Worm (Caenorhabditis elegans) whole organism, late embryonic: ENCODE data around the gene timp-1.

Experiments
- C08G9.2 ChIP-seq: sonication (generic microtip); optimal IDR thresholded peaks from 2 replicates; lab custom pipeline; 2016; ENCODE audit warnings: mild to moderate bottlenecking, missing genetic modification characterization, moderate library complexity, missing compliant biosample characterization
- K02D7.2 ChIP-seq: sonication (generic microtip); optimal IDR thresholded peaks from 2 replicates; lab custom pipeline; 2017; ENCODE audit warnings: mild to moderate bottlenecking, missing genetic modification characterization, missing compliant biosample characterization
- K09A11.1 ChIP-seq: sonication (generic microtip); optimal IDR thresholded peaks from 2 replicates; lab custom pipeline; 2017; ENCODE audit warnings: antibody characterized with exemption, mild to moderate bottlenecking, missing genetic modification characterization, missing compliant biosample characterization; ENCODE audit not compliant: insufficient read depth
- Y22D7AL.16 ChIP-seq: sonication (generic microtip); optimal IDR thresholded peaks from 2 replicates; lab custom pipeline; 2016; ENCODE audit warnings: missing genetic modification characterization, missing compliant biosample characterization
- ama-1 ChIP-seq: fragments of 150-350 bp; optimal IDR thresholded peaks from 2 replicates; lab custom pipeline; 2014
- ceh-14 ChIP-seq: sonication (generic microtip); optimal IDR thresholded peaks from 2 replicates; lab custom pipeline; 2016; ENCODE audit warnings: missing genotype, missing genetic modification characterization, missing compliant biosample characterization
- ceh-19 ChIP-seq: fragments of 200-800 bp; sonication (Bioruptor generic); optimal IDR thresholded peaks from 2 replicates; lab custom pipeline; 2018; ENCODE audit warnings: mild to moderate bottlenecking, missing genetic modification characterization, missing compliant biosample characterization
- ceh-2 ChIP-seq: sonication (generic microtip); optimal IDR thresholded peaks from 2 replicates; lab custom pipeline; 2016; ENCODE audit warnings: missing genotype, missing genetic modification characterization, missing compliant biosample characterization
- ceh-22 ChIP-seq: sonication (generic microtip); optimal IDR thresholded peaks from 2 replicates; lab custom pipeline; 2017; ENCODE audit warnings: missing biosample characterization, missing genetic modification characterization
- ceh-24 ChIP-seq: sonication (generic microtip); optimal IDR thresholded peaks from 2 replicates; lab custom pipeline; 2016; ENCODE audit warnings: mild to moderate bottlenecking, missing genetic modification characterization, missing compliant biosample characterization
- ceh-31 ChIP-seq: sonication (generic microtip); optimal IDR thresholded peaks from 2 replicates; lab custom pipeline; 2016; ENCODE audit warnings: missing genetic modification characterization, missing compliant biosample characterization
- ceh-6 ChIP-seq: fragments of 200-800 bp; sonication (Bioruptor generic); optimal IDR thresholded peaks from 2 replicates; lab custom pipeline; 2018; ENCODE audit warnings: mild to moderate bottlenecking, missing genetic modification characterization, missing compliant biosample characterization
- dmd-4 ChIP-seq: sonication (generic microtip); optimal IDR thresholded peaks from 2 replicates; lab custom pipeline; 2016; ENCODE audit warnings: borderline replicate concordance, missing genetic modification characterization, missing compliant biosample characterization
- elt-2 ChIP-seq: sonication (generic microtip); optimal IDR thresholded peaks from 2 replicates; lab custom pipeline; 2016; ENCODE audit warnings: missing genetic modification reagents, missing genetic modification characterization, missing compliant biosample characterization
- elt-4 ChIP-seq: sonication (generic microtip); optimal IDR thresholded peaks from 2 replicates; lab custom pipeline; 2016; ENCODE audit warnings: missing genetic modification characterization, missing compliant biosample characterization
- eyg-1 ChIP-seq: sonication (generic microtip); optimal IDR thresholded peaks from 2 replicates; lab custom pipeline; 2016; ENCODE audit warnings: missing genotype, missing genetic modification characterization, missing compliant biosample characterization
- fkh-10 ChIP-seq: fragments of 150-350 bp; optimal IDR thresholded peaks from 2 replicates; lab custom pipeline; 2014; ENCODE audit warnings: missing biosample characterization, missing genetic modification reagents, missing genetic modification characterization
- fkh-6 ChIP-seq: sonication (generic microtip); optimal IDR thresholded peaks from 2 replicates; lab custom pipeline; 2016; ENCODE audit warnings: missing genetic modification characterization, missing compliant biosample characterization
- gmeb-2 ChIP-seq: sonication (generic microtip); optimal IDR thresholded peaks from 2 replicates; lab custom pipeline; 2016; ENCODE audit warnings: missing genetic modification characterization, inconsistent platforms, missing compliant biosample characterization
- hlh-15 ChIP-seq: sonication (generic microtip); optimal IDR thresholded peaks from 2 replicates; lab custom pipeline; 2016; ENCODE audit warnings: missing genetic modification characterization, missing compliant biosample characterization
- hlh-6 ChIP-seq: sonication (generic microtip); optimal IDR thresholded peaks from 2 replicates; lab custom pipeline; 2016; ENCODE audit warnings: missing genotype, missing genetic modification characterization, missing compliant biosample characterization
- lin-11 ChIP-seq: fragments of 200-800 bp; sonication (Bioruptor generic); optimal IDR thresholded peaks from 2 replicates; lab custom pipeline; 2018; ENCODE audit warnings: mild to moderate bottlenecking, missing genetic modification characterization, missing compliant biosample characterization
- npax-4 ChIP-seq: sonication (generic microtip); optimal IDR thresholded peaks from 2 replicates; lab custom pipeline; 2016; ENCODE audit warnings: missing genetic modification characterization, missing compliant biosample characterization
- odd-2 ChIP-seq: sonication (generic microtip); optimal IDR thresholded peaks from 2 replicates; lab custom pipeline; 2017; ENCODE audit warnings: antibody characterized with exemption, mild to moderate bottlenecking, missing genetic modification characterization, missing compliant biosample characterization
- pag-3 ChIP-seq: sonication (generic microtip); optimal IDR thresholded peaks from 2 replicates; lab custom pipeline; 2016; ENCODE audit warnings: missing compliant biosample characterization, missing genetic modification characterization, borderline replicate concordance
- pax-1 ChIP-seq: fragments of 150-350 bp; optimal IDR thresholded peaks from 2 replicates; lab custom pipeline; 2014; ENCODE audit warnings: missing biosample characterization, missing genetic modification characterization
- pqm-1 ChIP-seq: sonication (generic microtip); optimal IDR thresholded peaks from 2 replicates; lab custom pipeline; 2016; ENCODE audit warnings: missing genetic modification characterization, missing compliant biosample characterization
- ref-2 ChIP-seq: sonication (generic microtip); optimal IDR thresholded peaks from 2 replicates; lab custom pipeline; 2016; ENCODE audit warnings: missing genetic modification characterization, missing compliant biosample characterization
- rnt-1 ChIP-seq: sonication (generic microtip); optimal IDR thresholded peaks from 2 replicates; lab custom pipeline; 2016; ENCODE audit warnings: missing genetic modification characterization, missing compliant biosample characterization
- sox-2 ChIP-seq: fragments of 200-800 bp; sonication (Bioruptor generic); IDR thresholded peaks from 2 replicates; pipeline ENCODE4 v1.3.6; 2022; ENCODE audit warnings: missing genetic modification reagents, missing genetic modification characterization, missing compliant biosample characterization
- syd-9 ChIP-seq: sonication (generic microtip); optimal IDR thresholded peaks from 2 replicates; lab custom pipeline; 2016; ENCODE audit warnings: mild to moderate bottlenecking, missing genetic modification characterization, moderate library complexity, missing compliant biosample characterization
- tbx-2 ChIP-seq: sonication (generic microtip); optimal IDR thresholded peaks from 2 replicates; lab custom pipeline; 2016; ENCODE audit warnings: missing genetic modification characterization, missing compliant biosample characterization
- ttx-3 ChIP-seq: sonication (generic microtip); optimal IDR thresholded peaks from 2 replicates; lab custom pipeline; 2016; ENCODE audit warnings: missing genetic modification reagents, missing genetic modification characterization, missing compliant biosample characterization
- unc-55 ChIP-seq: sonication (generic microtip); optimal IDR thresholded peaks from 2 replicates; lab custom pipeline; 2017; ENCODE audit warnings: missing biosample characterization, missing genetic modification reagents, missing genetic modification characterization
- unc-86 ChIP-seq: sonication (generic microtip); optimal IDR thresholded peaks from 2 replicates; lab custom pipeline; 2016; ENCODE audit warnings: missing genetic modification characterization, missing compliant biosample characterization
- zip-5 ChIP-seq: sonication (generic microtip); optimal IDR thresholded peaks from 2 replicates; lab custom pipeline; 2016; ENCODE audit warnings: missing genetic modification characterization, missing compliant biosample characterization

The timp-1 gene

DNA sequence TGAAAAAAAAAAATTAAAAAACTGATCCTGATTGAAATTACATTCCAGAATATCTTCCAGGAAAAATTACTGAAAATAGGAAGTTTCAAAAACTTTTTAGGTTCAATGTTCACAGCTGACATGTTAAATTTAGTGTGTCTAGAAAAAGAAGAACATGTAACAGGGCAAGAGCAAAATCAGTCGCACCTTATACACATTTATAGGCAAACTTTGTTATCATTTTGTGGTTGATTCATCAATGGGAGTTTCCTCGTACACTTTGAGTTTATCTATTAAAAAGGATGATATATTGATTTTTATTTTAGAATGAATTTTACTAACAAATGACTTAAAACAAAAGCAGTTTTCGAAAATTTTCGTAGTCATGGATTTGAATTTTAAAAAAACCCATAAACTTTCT is 36.2 kb downstream of the timp-1 start:
- TF ChIP-seq K09A11.1 (tag; lab: Kevin White, UChicago), result no peak
- no peak for TF ChIP-seq gmeb-2 (tag; lab: Kevin White, UChicago)
- TF ChIP-seq ceh-31 (tag; lab: Kevin White, UChicago), result no peak
- TF ChIP-seq hlh-15 (tag; lab: Kevin White, UChicago), result no peak

DNA sequence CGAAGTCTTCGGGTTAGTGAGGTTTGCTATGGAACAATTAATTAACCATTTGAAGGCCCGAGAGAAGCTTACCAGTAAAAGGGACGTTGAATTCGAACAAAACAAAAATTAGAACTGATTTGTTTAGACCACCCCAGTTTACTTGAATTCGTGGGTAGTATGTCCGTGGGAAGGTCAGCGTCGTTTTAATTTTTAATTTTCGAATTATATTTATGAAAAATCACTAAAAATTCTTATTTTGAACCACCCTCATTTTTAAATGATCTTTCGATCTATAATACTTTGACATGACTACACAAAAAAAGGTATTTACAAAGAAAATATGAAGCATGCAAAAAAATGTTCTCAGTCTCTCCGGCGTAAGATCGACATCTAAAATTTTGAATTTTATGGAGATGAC is 38.4 kb downstream of the timp-1 start, which contains the start of gene C16D9.5:
Gene C16D9.5 (minus strand): TSS at position 101 of the 400 bp plus-strand sequence.
- no peak for TF ChIP-seq fkh-6 (tag; lab: Kevin White, UChicago)
- TF ChIP-seq K09A11.1 (tag; lab: Kevin White, UChicago), result no peak
- TF ChIP-seq elt-2 (tag; lab: Kevin White, UChicago), result no peak
- no peak for TF ChIP-seq ceh-14 (tag; lab: Kevin White, UChicago)

DNA sequence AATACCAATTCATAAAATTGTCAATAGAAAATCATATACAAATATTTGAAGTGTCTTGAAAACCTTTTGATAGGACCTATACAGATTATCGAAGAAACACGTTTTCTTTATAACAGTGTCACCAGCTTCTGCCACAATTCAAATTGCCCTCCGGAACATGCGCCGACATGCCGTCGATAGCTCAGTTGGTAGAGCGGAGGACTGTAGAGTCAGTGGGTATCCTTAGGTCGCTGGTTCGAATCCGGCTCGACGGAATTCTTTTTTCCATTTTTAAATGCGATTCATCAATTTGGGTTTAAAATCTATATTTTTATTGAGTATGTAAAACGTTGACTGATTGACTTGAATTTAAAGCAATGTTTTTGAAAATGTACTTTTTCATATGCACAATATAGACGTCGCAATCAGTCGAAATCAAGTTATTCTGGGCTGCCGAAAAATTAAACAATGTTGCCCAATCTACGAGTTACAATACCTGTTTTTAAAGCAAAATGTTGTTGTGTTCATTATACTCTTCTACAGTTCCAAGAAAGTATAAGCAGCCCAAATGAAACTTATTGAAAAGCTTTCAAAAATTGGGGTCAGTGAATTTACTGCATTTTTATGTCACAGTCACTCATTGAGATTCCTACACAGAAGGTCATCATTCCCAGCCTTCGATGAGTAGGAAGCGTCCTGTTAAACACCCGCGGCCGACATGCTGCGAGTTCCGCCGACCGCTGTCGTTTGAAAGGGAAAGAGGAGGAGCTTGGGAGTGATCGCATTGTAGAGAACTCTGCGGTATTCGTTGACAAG is 40.5 kb downstream of the timp-1 start:
- peak; percentile 32 for TF ChIP-seq elt-2 (tag; lab: Kevin White, UChicago)
- TF ChIP-seq fkh-6 (tag; lab: Kevin White, UChicago), result peak; percentile 2
- TF ChIP-seq ceh-6, result no peak
- TF ChIP-seq ama-1 (lab: Kevin White, UChicago), result peak; percentile 74

DNA sequence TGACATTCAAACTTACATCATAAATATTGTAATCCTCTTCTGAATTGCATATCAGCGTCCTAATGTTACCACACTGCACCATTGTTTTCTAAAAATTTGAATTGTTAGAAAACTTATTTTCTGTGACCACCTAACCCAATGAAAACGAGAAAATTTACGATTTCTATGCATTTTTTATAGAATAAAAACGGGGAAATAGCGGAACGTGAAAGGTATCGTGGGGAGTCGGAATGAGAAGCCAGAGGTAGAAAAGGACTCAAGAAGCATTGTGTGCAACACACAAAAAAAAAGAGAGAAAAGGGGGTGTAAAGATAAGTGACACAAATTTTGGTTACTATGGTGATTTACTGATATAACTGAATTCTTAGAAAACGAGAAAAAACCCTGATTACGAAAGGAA is 43.2 kb downstream of the timp-1 start, which contains the start of gene C16D9.6:
Gene C16D9.6 (minus strand): TSS at position 101 of the 400 bp plus-strand sequence.
- TF ChIP-seq K02D7.2 (tag; lab: Kevin White, UChicago) (no peak), syd-9 (no peak), ttx-3 (tag; lab: Kevin White, UChicago) (no peak), tbx-2 (no peak), hlh-15 (tag; lab: Kevin White, UChicago) (no peak), dmd-4 (tag; lab: Kevin White, UChicago) (no peak), elt-4 (tag; lab: Kevin White, UChicago) (no peak), ref-2 (tag; lab: Kevin White, UChicago) (no peak), pqm-1 (tag; lab: Kevin White, UChicago) (no peak), pax-1 (tag; lab: Kevin White, UChicago) (no peak), fkh-10 (GFP tag; lab: Kevin White, UChicago) (no peak), odd-2 (tag; lab: Kevin White, UChicago) (no peak), Y22D7AL.16 (tag; lab: Kevin White, UChicago) (no peak), sox-2 (GFP tag; lab: Robert Waterston, UW) (no peak), hlh-6 (tag; lab: Kevin White, UChicago) (no peak), ceh-19 (no peak), unc-86 (tag; lab: Kevin White, UChicago) (no peak)

DNA sequence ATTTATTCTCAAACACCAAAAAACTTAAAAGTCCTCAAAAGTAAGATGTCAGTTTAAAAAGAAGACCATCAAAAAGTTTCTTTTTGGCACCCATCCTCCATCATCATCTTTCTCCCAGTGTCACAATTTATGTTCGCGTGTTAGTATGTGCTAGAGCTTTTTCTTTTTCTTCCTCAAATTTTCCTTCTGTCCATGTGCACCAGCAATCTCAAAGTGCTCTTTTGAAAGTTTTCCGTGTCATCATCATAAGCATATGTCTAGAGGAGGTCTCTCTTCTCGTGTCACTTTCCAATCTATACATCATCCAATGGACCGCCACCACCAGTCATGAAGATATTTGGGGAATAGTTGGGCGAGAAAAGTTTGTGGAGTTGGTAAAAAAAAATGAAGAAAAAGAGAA is 44.0 kb downstream of the timp-1 start:
- no peak for TF ChIP-seq ceh-22 (tag; lab: Kevin White, UChicago)
- TF ChIP-seq fkh-10 (GFP tag; lab: Kevin White, UChicago), result no peak
- no peak for TF ChIP-seq lin-11 (tag; lab: Kevin White, UChicago)
- TF ChIP-seq rnt-1, result no peak
- no peak for TF ChIP-seq C08G9.2
- no peak for TF ChIP-seq ceh-24
- TF ChIP-seq zip-5, result no peak
- no peak for TF ChIP-seq eyg-1

DNA sequence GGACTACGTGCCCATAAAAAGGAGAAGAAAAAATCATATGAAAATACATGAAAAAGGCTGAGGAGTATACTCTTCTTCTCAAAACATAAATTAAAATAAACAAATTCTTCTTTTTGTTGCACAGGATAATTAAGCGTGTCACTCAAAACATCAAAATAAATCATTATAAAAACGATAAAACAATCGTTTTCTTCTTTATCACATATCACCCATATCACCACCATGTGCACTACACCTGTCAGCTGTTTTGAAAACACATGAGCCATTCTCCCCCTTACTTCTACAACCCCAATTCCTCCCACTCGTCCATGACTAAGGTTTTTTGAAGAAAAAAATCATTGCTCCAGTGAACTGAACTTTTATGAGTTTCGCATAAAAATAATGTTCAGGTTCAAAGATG is 45.5 kb downstream of the timp-1 start:
- peak; percentile 43 for TF ChIP-seq unc-55 (GFP tag; lab: Kevin White, UChicago)
- TF ChIP-seq hlh-15 (tag; lab: Kevin White, UChicago), result no peak
- TF ChIP-seq eyg-1, result no peak
- TF ChIP-seq odd-2 (tag; lab: Kevin White, UChicago), result no peak
- TF ChIP-seq npax-4 (tag; lab: Kevin White, UChicago), result no peak
- no peak for TF ChIP-seq pag-3
- TF ChIP-seq Y22D7AL.16 (tag; lab: Kevin White, UChicago), result no peak
- no peak for TF ChIP-seq ceh-2 (tag; lab: Kevin White, UChicago)
